Fruit fly (Drosophila melanogaster) whole organism, embryonic: ENCODE data around the gene tra.

Source experiments
- Abd-B ChIP-seq: fragments of 200-800 bp; sonication (Bioruptor generic); optimal IDR thresholded peaks from 2 replicates; lab custom pipeline; 2018; ENCODE audit warnings: missing biosample characterization, mild to moderate bottlenecking, missing genetic modification characterization, moderate library complexity
- Aef1 ChIP-seq: fragments of 200-800 bp; sonication (Bioruptor generic); IDR thresholded peaks from 3 replicates; pipeline ENCODE4 v1.3.6; 2022; ENCODE audit warnings: missing biosample characterization, missing genetic modification characterization
- Antp ChIP-seq: fragments of 200-800 bp; sonication (Bioruptor generic); optimal IDR thresholded peaks from 3 replicates; lab custom pipeline; 2016; ENCODE audit warnings: missing biosample characterization, missing genetic modification characterization
- Atf3 ChIP-seq: fragments of 200-800 bp; sonication (Bioruptor generic); optimal IDR thresholded peaks from 3 replicates; lab custom pipeline; 2016; ENCODE audit warnings: missing biosample characterization, missing genetic modification characterization
- B-H2 ChIP-seq: fragments of 200-800 bp; sonication (Bioruptor generic); optimal IDR thresholded peaks from 2 replicates; lab custom pipeline; 2018; ENCODE audit warnings: missing biosample characterization, mild to moderate bottlenecking, missing genetic modification characterization
- Bteb2 ChIP-seq: fragments of 200-800 bp; sonication (Bioruptor generic); optimal IDR thresholded peaks from 2 replicates; lab custom pipeline; 2016; ENCODE audit warnings: missing biosample characterization, missing genetic modification characterization
- C15 ChIP-seq: fragments of 200-800 bp; sonication (Bioruptor generic); IDR thresholded peaks from 3 replicates; pipeline ENCODE4 v1.3.6; 2022; ENCODE audit warnings: missing biosample characterization, missing genetic modification characterization
- CG11723 ChIP-seq: fragments of 200-800 bp; sonication (Bioruptor generic); optimal IDR thresholded peaks from 2 replicates; lab custom pipeline; 2017; ENCODE audit warnings: missing biosample characterization, mild to moderate bottlenecking, missing genetic modification characterization
- CG12299 ChIP-seq: fragments of 200-800 bp; sonication (Bioruptor generic); optimal IDR thresholded peaks from 2 replicates; lab custom pipeline; 2018; ENCODE audit warnings: missing biosample characterization, mild to moderate bottlenecking, missing genetic modification characterization
- CG12942 ChIP-seq: fragments of 200-800 bp; sonication (Bioruptor generic); optimal IDR thresholded peaks from 3 replicates; lab custom pipeline; 2016; ENCODE audit warnings: missing biosample characterization, missing genetic modification characterization
- CG13424 ChIP-seq: fragments of 200-800 bp; sonication (Bioruptor generic); optimal IDR thresholded peaks from 2 replicates; lab custom pipeline; 2019; ENCODE audit warnings: missing biosample characterization, mild to moderate bottlenecking, missing genetic modification characterization, moderate library complexity
- CG15514 ChIP-seq: fragments of 200-800 bp; sonication (Bioruptor generic); optimal IDR thresholded peaks from 3 replicates; lab custom pipeline; 2017; ENCODE audit warnings: missing biosample characterization, missing genetic modification characterization, mild to moderate bottlenecking, moderate library complexity, missing genetic modification reagents
- CG17612 ChIP-seq: fragments of 200-800 bp; sonication (Bioruptor generic); IDR thresholded peaks from 2 replicates; pipeline ENCODE4 v1.3.6; 2022; ENCODE audit warnings: missing biosample characterization, missing genetic modification characterization
- CG18011 ChIP-seq: fragments of 200-800 bp; sonication (Bioruptor generic); optimal IDR thresholded peaks from 2 replicates; lab custom pipeline; 2017; ENCODE audit warnings: missing biosample characterization, missing genetic modification characterization, mild to moderate bottlenecking, moderate library complexity, missing genotype
- CG18619 ChIP-seq: fragments of 200-800 bp; sonication (Bioruptor generic); optimal IDR thresholded peaks from 3 replicates; lab custom pipeline; 2017; ENCODE audit warnings: missing biosample characterization, mild to moderate bottlenecking, missing genetic modification characterization
- CG2116 ChIP-seq: fragments of 200-800 bp; sonication (Bioruptor generic); optimal IDR thresholded peaks from 3 replicates; lab custom pipeline; 2018; ENCODE audit warnings: missing biosample characterization, mild to moderate bottlenecking, missing genetic modification characterization
- CG2712 ChIP-seq: fragments of 200-800 bp; optimal IDR thresholded peaks from 3 replicates; lab custom pipeline; 2019; ENCODE audit warnings: missing biosample characterization, mild to moderate bottlenecking, missing genetic modification characterization, moderate library complexity
- CG30431 ChIP-seq: fragments of 200-800 bp; sonication (Bioruptor generic); optimal IDR thresholded peaks from 2 replicates; lab custom pipeline; 2017; ENCODE audit warnings: missing biosample characterization, missing genetic modification characterization
- CG33213 ChIP-seq: fragments of 200-800 bp; sonication (Bioruptor generic); optimal IDR thresholded peaks from 3 replicates; lab custom pipeline; 2016; ENCODE audit warnings: missing biosample characterization, missing genetic modification characterization
- CG43689 ChIP-seq: fragments of 200-800 bp; sonication (Bioruptor generic); IDR thresholded peaks from 2 replicates; pipeline ENCODE4 v1.3.6; 2022; ENCODE audit warnings: missing biosample characterization, missing genetic modification characterization
- CG4820 ChIP-seq: fragments of 200-800 bp; sonication (Bioruptor generic); optimal IDR thresholded peaks from 3 replicates; lab custom pipeline; 2016; ENCODE audit warnings: missing biosample characterization, missing genetic modification characterization
- CG6791 ChIP-seq: fragments of 200-800 bp; sonication (Bioruptor generic); IDR thresholded peaks from 3 replicates; pipeline ENCODE4 v1.3.6; 2022; ENCODE audit warnings: missing biosample characterization, missing genetic modification characterization; ENCODE audit not compliant: partially characterized antibody
- CG7271 ChIP-seq: fragments of 200-800 bp; sonication (Bioruptor generic); optimal IDR thresholded peaks from 2 replicates; lab custom pipeline; 2018; ENCODE audit warnings: missing biosample characterization, mild to moderate bottlenecking, missing genetic modification characterization, moderate library complexity
- CG7357 ChIP-seq: fragments of 200-800 bp; sonication (Bioruptor generic); IDR thresholded peaks from 3 replicates; pipeline ENCODE4 v1.3.6; 2022; ENCODE audit warnings: missing biosample characterization, missing genetic modification characterization
- CG9215 ChIP-seq: fragments of 200-800 bp; sonication (Bioruptor generic); IDR thresholded peaks from 2 replicates; pipeline ENCODE4 v1.3.6; 2022; ENCODE audit warnings: missing biosample characterization, missing genetic modification characterization
- CG9609 ChIP-seq: fragments of 200-800 bp; sonication (Bioruptor generic); optimal IDR thresholded peaks from 3 replicates; lab custom pipeline; 2016; ENCODE audit warnings: missing biosample characterization, missing genetic modification characterization
- CHES-1-like ChIP-seq: fragments of 200-800 bp; sonication (Bioruptor generic); optimal IDR thresholded peaks from 2 replicates; lab custom pipeline; 2016; ENCODE audit warnings: missing biosample characterization, missing genetic modification characterization
- Dip2 ChIP-seq: fragments of 200-800 bp; sonication (Bioruptor generic); IDR thresholded peaks from 2 replicates; pipeline ENCODE4 v1.3.6; 2022; ENCODE audit warnings: missing biosample characterization, missing genetic modification characterization
- Doc2 ChIP-seq: fragments of 200-800 bp; sonication (Bioruptor generic); IDR thresholded peaks from 2 replicates; pipeline ENCODE4 v1.3.6; 2022; ENCODE audit warnings: missing biosample characterization, missing genetic modification characterization
- Dref ChIP-seq: fragments of 200-800 bp; sonication (Bioruptor generic); IDR thresholded peaks from 2 replicates; pipeline ENCODE4 v1.3.6; 2022; ENCODE audit warnings: missing biosample characterization, missing genetic modification characterization
- E2f1 ChIP-seq: fragments of 200-800 bp; sonication (Bioruptor generic); IDR thresholded peaks from 2 replicates; pipeline ENCODE4 v1.3.6; 2022; ENCODE audit warnings: missing biosample characterization, missing genetic modification characterization
- Gug ChIP-seq: fragments of 200-800 bp; sonication (Bioruptor generic); IDR thresholded peaks from 4 replicates; pipeline ENCODE4 v1.3.6; 2022; ENCODE audit warnings: missing biosample characterization, missing genetic modification characterization
- Lhr ChIP-seq: fragments of 200-800 bp; sonication (Bioruptor generic); optimal IDR thresholded peaks from 3 replicates; lab custom pipeline; 2017; ENCODE audit warnings: mild to moderate bottlenecking, missing biosample characterization, missing genetic modification reagents, missing genetic modification characterization
- Ptx1 ChIP-seq: fragments of 200-800 bp; sonication (Bioruptor generic); IDR thresholded peaks from 2 replicates; pipeline ENCODE4 v1.3.6; 2022; ENCODE audit warnings: missing biosample characterization, missing genetic modification characterization
- Rx ChIP-seq: fragments of 200-800 bp; sonication (Bioruptor generic); IDR thresholded peaks from 2 replicates; pipeline ENCODE4 v1.3.6; 2022; ENCODE audit warnings: missing biosample characterization, missing genetic modification characterization
- Sry-β ChIP-seq: fragments of 200-800 bp; sonication (Bioruptor generic); optimal IDR thresholded peaks from 2 replicates; lab custom pipeline; 2018; ENCODE audit warnings: missing biosample characterization, mild to moderate bottlenecking, missing genetic modification characterization, moderate library complexity
- TFAM ChIP-seq: fragments of 200-800 bp; sonication (Bioruptor generic); optimal IDR thresholded peaks from 2 replicates; lab custom pipeline; 2017; ENCODE audit warnings: missing biosample characterization, missing genetic modification characterization, inconsistent platforms
- Taf1 ChIP-seq: fragments of 200-800 bp; sonication (Bioruptor generic); IDR thresholded peaks from 2 replicates; pipeline ENCODE4 v1.3.6; 2022; ENCODE audit warnings: missing biosample characterization, missing genetic modification characterization
- ab ChIP-seq: fragments of 200-800 bp; sonication (Bioruptor generic); optimal IDR thresholded peaks from 2 replicates; lab custom pipeline; 2016; ENCODE audit warnings: missing biosample characterization, missing genetic modification characterization
- bcd ChIP-seq: fragments of 200-800 bp; sonication (Bioruptor generic); optimal IDR thresholded peaks from 2 replicates; lab custom pipeline; 2017; ENCODE audit warnings: missing biosample characterization, mild to moderate bottlenecking, missing genetic modification characterization
- chif ChIP-seq, 2 experiments: fragments of 200-800 bp; sonication (Bioruptor generic); optimal IDR thresholded peaks; 3 replicates each; lab custom pipeline; 2016; ENCODE audit warnings: missing biosample characterization in 2 of 2, missing genetic modification characterization in 2 of 2
- chn ChIP-seq: fragments of 200-800 bp; sonication (Bioruptor generic); optimal IDR thresholded peaks from 2 replicates; lab custom pipeline; 2016; ENCODE audit warnings: missing biosample characterization, missing genetic modification characterization
- dan ChIP-seq: fragments of 200-800 bp; sonication (Bioruptor generic); IDR thresholded peaks from 2 replicates; pipeline ENCODE4 v1.3.6; 2022; ENCODE audit warnings: missing biosample characterization, missing genetic modification characterization
- dmrt11E ChIP-seq: fragments of 200-800 bp; sonication (Bioruptor generic); optimal IDR thresholded peaks from 3 replicates; lab custom pipeline; 2018; ENCODE audit warnings: missing biosample characterization, mild to moderate bottlenecking, missing genetic modification characterization, moderate library complexity
- fd102C ChIP-seq: fragments of 200-800 bp; sonication (Bioruptor generic); optimal IDR thresholded peaks from 2 replicates; lab custom pipeline; 2018; ENCODE audit warnings: missing biosample characterization, mild to moderate bottlenecking, missing genetic modification characterization, moderate library complexity
- ftz-f1 ChIP-seq: fragments of 200-800 bp; sonication (Bioruptor generic); optimal IDR thresholded peaks from 2 replicates; lab custom pipeline; 2016; ENCODE audit warnings: missing biosample characterization, missing genetic modification characterization
- repo ChIP-seq: fragments of 200-800 bp; sonication (Bioruptor generic); optimal IDR thresholded peaks from 2 replicates; lab custom pipeline; 2016; ENCODE audit warnings: missing biosample characterization, missing genetic modification characterization
- run ChIP-seq: fragments of 200-800 bp; sonication (Bioruptor generic); optimal IDR thresholded peaks from 3 replicates; lab custom pipeline; 2018; ENCODE audit warnings: missing biosample characterization, mild to moderate bottlenecking, missing genetic modification characterization
- slbo ChIP-seq: fragments of 200-800 bp; sonication (Bioruptor generic); IDR thresholded peaks from 2 replicates; pipeline ENCODE4 v1.3.6; 2022; ENCODE audit warnings: missing biosample characterization, missing genetic modification characterization
- so ChIP-seq: fragments of 200-800 bp; sonication (Bioruptor generic); IDR thresholded peaks from 3 replicates; pipeline ENCODE4 v1.3.6; 2022; ENCODE audit warnings: missing biosample characterization, missing genetic modification characterization
- tio ChIP-seq: fragments of 200-800 bp; sonication (Bioruptor generic); optimal IDR thresholded peaks from 2 replicates; lab custom pipeline; 2017; ENCODE audit warnings: missing biosample characterization, missing genetic modification characterization, inconsistent platforms
- ttk ChIP-seq: fragments of 200-800 bp; sonication (Bioruptor generic); IDR thresholded peaks from 2 replicates; pipeline ENCODE4 v2.1.2; 2022; ENCODE audit warnings: missing biosample characterization, missing genetic modification characterization
- tup ChIP-seq: fragments of 200-800 bp; sonication (Bioruptor generic); optimal IDR thresholded peaks from 2 replicates; lab custom pipeline; 2016; ENCODE audit warnings: missing biosample characterization, mild to moderate bottlenecking, missing genetic modification characterization, moderate library complexity

tra gene

dm6 chr3L:16567495-16567894 is 23.4 kb downstream of the tra start (continued):
- TF ChIP-seq so (GFP tag; lab: Robert Waterston, UW): no peak
- no peak for TF ChIP-seq Atf3 (GFP tag; lab: Kevin White, UChicago)
- no peak for TF ChIP-seq CG7357
- TF ChIP-seq CG11723: peak; percentile 33
- no peak for TF ChIP-seq Dref (GFP tag; lab: Robert Waterston, UW)
- TF ChIP-seq CG12942 (GFP tag; lab: Kevin White, UChicago): peak; percentile 39
- TF ChIP-seq B-H2 (GFP tag; lab: Kevin White, UChicago): no peak
- no peak for TF ChIP-seq CG18011 (GFP tag; lab: Kevin White, UChicago)
- peak; percentile 57 for TF ChIP-seq Abd-B (GFP tag; lab: Kevin White, UChicago)
- no peak for TF ChIP-seq Bteb2
- peak; percentile 82 for TF ChIP-seq CG13424 (tag; lab: Kevin White, UChicago)
- TF ChIP-seq CG4820 (GFP tag; lab: Kevin White, UChicago): peak; percentile 48
- no peak for TF ChIP-seq Sry-β (GFP tag; lab: Kevin White, UChicago)
- TF ChIP-seq Antp (GFP tag; lab: Kevin White, UChicago): no peak
- no peak for TF ChIP-seq Taf1 (GFP tag; lab: Robert Waterston, UW)
- TF ChIP-seq Dip2 (GFP tag; lab: Robert Waterston, UW): no peak
- no peak for TF ChIP-seq CG6791 (GFP tag; lab: Robert Waterston, UW)
- TF ChIP-seq ftz-f1 (GFP tag; lab: Kevin White, UChicago): no peak
- TF ChIP-seq TFAM: no peak
- TF ChIP-seq CG2116 (GFP tag; lab: Kevin White, UChicago): peak; percentile 11
- TF ChIP-seq CG7271 (tag; lab: Kevin White, UChicago): no peak
- no peak for TF ChIP-seq ab (GFP tag; lab: Kevin White, UChicago)
- no peak for TF ChIP-seq fd102C (GFP tag; lab: Kevin White, UChicago)
- no peak for TF ChIP-seq CG17612 (GFP tag; lab: Robert Waterston, UW)
- TF ChIP-seq ttk (GFP tag; lab: Robert Waterston, UW): 0 out of 2 replicates have a peak, but pooled peaks have one; percentile 38
- TF ChIP-seq CG12299 (tag; lab: Kevin White, UChicago): peak; percentile 60
- no peak for TF ChIP-seq CG9609 (GFP tag; lab: Kevin White, UChicago)
- peak; percentile 23 for TF ChIP-seq Lhr (GFP tag; lab: Kevin White, UChicago)
- no peak for TF ChIP-seq CG9215 (GFP tag; lab: Robert Waterston, UW)
- TF ChIP-seq CG33213 (GFP tag; lab: Kevin White, UChicago): no peak
- TF ChIP-seq slbo: peak; percentile 35
- TF ChIP-seq run (tag; lab: Kevin White, UChicago): peak; percentile 43
- TF ChIP-seq Rx: peak; percentile 59; the same call in 1 of the 2 replicates
- no peak for TF ChIP-seq tup (GFP tag; lab: Kevin White, UChicago)
- TF ChIP-seq Doc2 (GFP tag; lab: Robert Waterston, UW): no peak
- peak; percentile 50 for TF ChIP-seq E2f1 (GFP tag; lab: Robert Waterston, UW)
- TF ChIP-seq CG15514 (GFP tag; lab: Kevin White, UChicago): no peak
- no peak for TF ChIP-seq CG30431 (GFP tag; lab: Kevin White, UChicago)
- peak; percentile 47 for TF ChIP-seq CG18619
- TF ChIP-seq chif (GFP tag; optimal IDR thresholded peaks at IDR 0.05; lab: Kevin White, UChicago): peak in 1 of 2 experiments; percentile 18
- TF ChIP-seq Gug (GFP tag; lab: Robert Waterston, UW): no peak
- TF ChIP-seq repo: no peak
- peak; percentile 73 for TF ChIP-seq dmrt11E (tag; lab: Kevin White, UChicago)
- no peak for TF ChIP-seq C15 (GFP tag; lab: Robert Waterston, UW)
- TF ChIP-seq tio (GFP tag; lab: Kevin White, UChicago): peak; percentile 22
- TF ChIP-seq CG2712: peak; percentile 83
- no peak for TF ChIP-seq CHES-1-like (GFP tag; lab: Kevin White, UChicago)
- TF ChIP-seq dan (GFP tag; lab: Robert Waterston, UW): no peak
- TF ChIP-seq chn (GFP tag; lab: Kevin White, UChicago): no peak
- TF ChIP-seq CG43689: no peak
- no peak for TF ChIP-seq Aef1 (GFP tag; lab: Robert Waterston, UW)
- peak; percentile 61 for TF ChIP-seq Ptx1 (GFP tag; lab: Robert Waterston, UW)
- peak; percentile 46 for TF ChIP-seq bcd (GFP tag; lab: Kevin White, UChicago)
